Worm (Caenorhabditis elegans): Measurements from ENCODE around the gene B0198.3.

The B0198.3 gene

ce11 chrX:12056973-12057372 lies at the start of gene B0198.3:
Gene B0198.3 (minus strand): TSS chrX:12057073.
- TF ChIP-seq cebp-2 (GFP tag; IDR thresholded peaks at IDR 0.05), result no peak
- no peak for TF ChIP-seq Y56A3A.18 (GFP tag; IDR thresholded peaks at IDR 0.05)
- TF ChIP-seq K12H6.12 (tag; optimal IDR thresholded peaks at IDR 0.05), result no peak
- no peak for TF ChIP-seq gei-17 (GFP tag; optimal IDR thresholded peaks at IDR 0.05)
- no peak for TF ChIP-seq mes-4 (tag; optimal IDR thresholded peaks at IDR 0.05)
- TF ChIP-seq sptf-2 (GFP tag; optimal IDR thresholded peaks at IDR 0.05), result no peak
- no peak for TF ChIP-seq attf-5 (GFP tag; optimal IDR thresholded peaks at IDR 0.05)
- no peak for TF ChIP-seq F10E7.11 (tag; optimal IDR thresholded peaks at IDR 0.05)
- TF ChIP-seq ama-1 (optimal IDR thresholded peaks at IDR 0.05), result no peak
- no peak for TF ChIP-seq ama-1 (GFP tag; optimal IDR thresholded peaks at IDR 0.05)
- TF ChIP-seq tbp1 (GFP tag; optimal IDR thresholded peaks at IDR 0.05), result no peak

- TF ChIP-seq ZK185.1 (tag; optimal IDR thresholded peaks at IDR 0.05; ENCODE audit: poor library complexity, severe bottlenecking) (peak; percentile 95), hmg-20 (GFP tag; IDR thresholded peaks at IDR 0.05) (peak; percentile 60), sptf-2 (GFP tag; optimal IDR thresholded peaks at IDR 0.05) (no peak), T07F8.4 (tag; optimal IDR thresholded peaks at IDR 0.05) (peak; percentile 87), F22D6.2 (tag; optimal IDR thresholded peaks at IDR 0.05) (peak; percentile 53), let-607 (tag; optimal IDR thresholded peaks at IDR 0.05) (peak; percentile 55 to 74), egl-18 (GFP tag; IDR thresholded peaks at IDR 0.05) (peak; percentile 89), zim-3 (tag; optimal IDR thresholded peaks at IDR 0.05) (peak; percentile 89), sdz-38 (tag; optimal IDR thresholded peaks at IDR 0.05) (peak; percentile 41), madf-10 (tag; optimal IDR thresholded peaks at IDR 0.05) (peak; percentile 85), B0336.3 (GFP tag; IDR thresholded peaks at IDR 0.05) (no peak), xnd-1 (tag; optimal IDR thresholded peaks at IDR 0.05) (no peak), hmg-1.2 (GFP tag; IDR thresholded peaks at IDR 0.05) (peak; percentile 89), aptf-3 (GFP tag; IDR thresholded peaks at IDR 0.05) (no peak), attf-5 (GFP tag; optimal IDR thresholded peaks at IDR 0.05) (no peak), Y53G8AR.9 (GFP tag; conservative IDR thresholded peaks at IDR 0.05) (peak; percentile 84), ceh-58 (GFP tag; IDR thresholded peaks at IDR 0.05) (no peak), ceh-79 (tag; optimal IDR thresholded peaks at IDR 0.05) (peak; percentile 76), F55B11.4 (tag; optimal IDR thresholded peaks at IDR 0.05; ENCODE audit: borderline replicate concordance, insufficient read depth) (no peak), B0261.1 (tag; optimal IDR thresholded peaks at IDR 0.05) (peak; percentile 99), madf-6 (GFP tag; IDR thresholded peaks at IDR 0.05) (no peak), attf-6 (GFP tag; IDR thresholded peaks at IDR 0.05) (peak; percentile 60; the same call in 1 of the 2 replicates), Y53F4B.3 (GFP tag; IDR thresholded peaks at IDR 0.05) (peak; percentile 84), snpc-1.1 (tag; optimal IDR thresholded peaks at IDR 0.05; ENCODE audit: insufficient read depth) (peak; percentile 26), lsl-1 (GFP tag; optimal IDR thresholded peaks at IDR 0.05) (no peak), lag-1 (GFP tag; IDR thresholded peaks at IDR 0.05) (no peak), C17E4.6 (GFP tag; IDR thresholded peaks at IDR 0.05) (no peak), F57C9.4 (tag; optimal IDR thresholded peaks at IDR 0.05) (no peak), dox-1 (GFP tag; IDR thresholded peaks at IDR 0.05) (no peak; the same call in 1 of the 2 replicates), lin-35 (GFP tag; optimal IDR thresholded peaks at IDR 0.05) (peak in 1 of 3 experiments; percentile 89), somi-1 (GFP tag; optimal IDR thresholded peaks at IDR 0.05) (peak; percentile 80), rpc-1 (optimal IDR thresholded peaks at IDR 0.05) (peak; percentile 97), rpc-1 (tag; optimal IDR thresholded peaks at IDR 0.05) (peak; percentile 99), pha-4 (tag; optimal IDR thresholded peaks at IDR 0.05) (no peak), nhr-27 (tag; optimal IDR thresholded peaks at IDR 0.05) (peak; percentile 93), lir-1 (GFP tag; conservative IDR thresholded peaks at IDR 0.05) (peak; percentile 10; the same call in 1 of the 2 replicates), ztf-25 (GFP tag; IDR thresholded peaks at IDR 0.05) (peak; percentile 98), dpl-1 (GFP tag; optimal IDR thresholded peaks at IDR 0.05) (peak; percentile 21), lin-54 (GFP tag; optimal IDR thresholded peaks at IDR 0.05) (no peak), cebp-2 (GFP tag; IDR thresholded peaks at IDR 0.05) (peak; percentile 97)
Observed at ce11 chrX:12106004-12106403, 49.1 kb upstream of the B0198.3 start.
